Comparison of ENCODE assay signal across 7 worm cellular contexts in the genomic region with DNA sequence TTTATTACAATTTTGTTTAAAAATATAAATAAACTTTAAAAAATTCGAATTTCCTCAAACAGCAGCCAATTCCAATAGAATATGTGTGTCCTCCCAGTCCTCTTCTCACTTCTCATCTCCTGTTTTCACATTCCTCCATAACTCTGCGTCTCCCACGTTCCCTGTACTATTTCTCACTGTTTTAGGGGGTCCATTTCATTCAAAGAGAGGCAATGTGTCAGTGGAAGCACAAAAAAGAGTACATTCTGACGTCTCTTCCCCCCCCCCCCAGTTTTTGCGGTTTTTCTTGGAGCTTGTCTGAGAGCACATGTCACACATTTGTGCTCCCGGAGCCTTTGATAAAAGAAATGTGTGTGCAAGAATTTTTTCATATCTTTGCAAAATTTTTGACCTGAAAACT.
A peak's percentile ranks its signal among the peaks of the same experiment; 100 is the strongest.
TF ChIP-seq lines count a peak whose summit lies in the region.

No protein-coding gene starts in this region.

TF ChIP-seq in whole organism, L1 larva, 84 proteins besides CTCF, POLR2A, EP300 and RAD21 (continues in another document):
- TF ChIP-seq nhr-84 (tag; optimal IDR thresholded peaks at IDR 0.05; lab: Kevin White, UChicago) (no peak), dsc-1 (tag; optimal IDR thresholded peaks at IDR 0.05; lab: Kevin White, UChicago) (peak; percentile 61), efl-1 (optimal IDR thresholded peaks at IDR 0.05; lab: Kevin White, UChicago) (peak; percentile 5 to 12), efl-1 (GFP tag; optimal IDR thresholded peaks at IDR 0.05 in 1 of 2; lab: Kevin White, UChicago) (peak in 1 of 2 experiments; percentile 66), ama-1 (optimal IDR thresholded peaks at IDR 0.05; lab: Kevin White, UChicago) (no peak), isw-1 (GFP tag; IDR thresholded peaks at IDR 0.05; lab: Robert Waterston, UW) (no peak), dpl-1 (GFP tag; optimal IDR thresholded peaks at IDR 0.05; lab: Kevin White, UChicago) (peak in 1 of 3 experiments; percentile 4), lin-35 (GFP tag; optimal IDR thresholded peaks at IDR 0.05; lab: Kevin White, UChicago) (no peak), C04F5.9 (tag; optimal IDR thresholded peaks at IDR 0.05; lab: Kevin White, UChicago) (no peak), fkh-8 (tag; optimal IDR thresholded peaks at IDR 0.05; lab: Kevin White, UChicago) (no peak), snpc-4 (tag; optimal IDR thresholded peaks at IDR 0.05; lab: Kevin White, UChicago) (no peak), ztf-4 (tag; optimal IDR thresholded peaks at IDR 0.05; lab: Kevin White, UChicago) (no peak), unc-98 (GFP tag; IDR thresholded peaks at IDR 0.05; lab: Robert Waterston, UW) (no peak)

TF ChIP-seq in whole organism, L2 larva, 48 proteins besides CTCF, POLR2A, EP300 and RAD21 (continues in another document):
- TF ChIP-seq ztf-4 (tag; optimal IDR thresholded peaks at IDR 0.05; lab: Kevin White, UChicago), result no peak
- TF ChIP-seq fos-1 (tag; optimal IDR thresholded peaks at IDR 0.05; lab: Kevin White, UChicago), result no peak
- peak; percentile 55 for TF ChIP-seq unc-55 (GFP tag; optimal IDR thresholded peaks at IDR 0.05; lab: Kevin White, UChicago)
- peak in 1 of 2 experiments; percentile 30 for TF ChIP-seq lsy-2 (tag; optimal IDR thresholded peaks at IDR 0.05; lab: Kevin White, UChicago)
- no peak for TF ChIP-seq snpc-4 (tag; optimal IDR thresholded peaks at IDR 0.05; lab: Kevin White, UChicago)
- no peak for TF ChIP-seq ceh-82 (tag; optimal IDR thresholded peaks at IDR 0.05; lab: Kevin White, UChicago)
- TF ChIP-seq nhr-6 (tag; optimal IDR thresholded peaks at IDR 0.05; lab: Kevin White, UChicago), result no peak
- TF ChIP-seq nhr-21 (tag; optimal IDR thresholded peaks at IDR 0.05; lab: Kevin White, UChicago), result no peak
- TF ChIP-seq Y55F3AM.14 (GFP tag; optimal IDR thresholded peaks at IDR 0.05; lab: Kevin White, UChicago), result no peak
- no peak for TF ChIP-seq mdl-1 (tag; optimal IDR thresholded peaks at IDR 0.05; lab: Kevin White, UChicago)
- no peak for TF ChIP-seq peb-1 (tag; optimal IDR thresholded peaks at IDR 0.05; lab: Kevin White, UChicago)
- no peak for TF ChIP-seq mab-5 (tag; optimal IDR thresholded peaks at IDR 0.05; lab: Kevin White, UChicago)
- TF ChIP-seq aly-2 (tag; optimal IDR thresholded peaks at IDR 0.05; lab: Kevin White, UChicago), result no peak

TF ChIP-seq in whole organism, L3 larva, 47 proteins besides CTCF, POLR2A, EP300 and RAD21:
- no peak for TF ChIP-seq aly-2 (tag; optimal IDR thresholded peaks at IDR 0.05; lab: Kevin White, UChicago)
- no peak for TF ChIP-seq elt-2 (tag; optimal IDR thresholded peaks at IDR 0.05; lab: Kevin White, UChicago)
- peak; percentile 51 for TF ChIP-seq lin-39 (tag; optimal IDR thresholded peaks at IDR 0.05; lab: Kevin White, UChicago)
- no peak for TF ChIP-seq ceh-16 (tag; optimal IDR thresholded peaks at IDR 0.05; lab: Kevin White, UChicago)
- TF ChIP-seq nhr-43 (tag; optimal IDR thresholded peaks at IDR 0.05; lab: Kevin White, UChicago; ENCODE audit: poor library complexity, severe bottlenecking), result no peak
- no peak for TF ChIP-seq mdl-1 (tag; optimal IDR thresholded peaks at IDR 0.05; lab: Kevin White, UChicago)
- TF ChIP-seq hmg-11 (tag; optimal IDR thresholded peaks at IDR 0.05; lab: Kevin White, UChicago), result no peak
- no peak for TF ChIP-seq mml-1 (tag; optimal IDR thresholded peaks at IDR 0.05; lab: Kevin White, UChicago)
- TF ChIP-seq nfya-1 (tag; optimal IDR thresholded peaks at IDR 0.05; lab: Kevin White, UChicago; ENCODE audit: insufficient read depth), result peak; percentile 47
- no peak for TF ChIP-seq egl-27 (tag; optimal IDR thresholded peaks at IDR 0.05; lab: Kevin White, UChicago)
- TF ChIP-seq sea-2 (GFP tag; optimal IDR thresholded peaks at IDR 0.05; lab: Kevin White, UChicago), result no peak
- TF ChIP-seq egl-5 (tag; optimal IDR thresholded peaks at IDR 0.05; lab: Kevin White, UChicago), result peak; percentile 71
- no peak for TF ChIP-seq unc-39 (tag; optimal IDR thresholded peaks at IDR 0.05; lab: Kevin White, UChicago)

TF ChIP-seq in whole organism, L4 larva, 104 proteins besides CTCF, POLR2A, EP300 and RAD21:
- TF ChIP-seq unc-62 (GFP tag; optimal IDR thresholded peaks at IDR 0.05 in 1 of 2; lab: Kevin White, UChicago), result peak in 1 of 2 experiments; percentile 73
- no peak for TF ChIP-seq unc-62 (tag; optimal IDR thresholded peaks at IDR 0.05; lab: Kevin White, UChicago)
- no peak for TF ChIP-seq tag-97 (GFP tag; IDR thresholded peaks at IDR 0.05; lab: Robert Waterston, UW)
- peak in 1 of 2 experiments; percentile 21 for TF ChIP-seq lsy-2 (tag; optimal IDR thresholded peaks at IDR 0.05; lab: Kevin White, UChicago)
- TF ChIP-seq hmg-1.1 (GFP tag; IDR thresholded peaks at IDR 0.05; lab: Robert Waterston, UW), result 0 out of 2 replicates have a peak, but pooled peaks have one; percentile 43
TF ChIP-seq in whole organism, L4 larva: peak in this region for 3.

TF ChIP-seq in whole organism, late embryonic, 69 proteins besides CTCF, POLR2A, EP300 and RAD21 (continues in another document):
- TF ChIP-seq hlh-6 (tag; optimal IDR thresholded peaks at IDR 0.05; lab: Kevin White, UChicago), result no peak
- TF ChIP-seq tbx-7 (tag; optimal IDR thresholded peaks at IDR 0.05; lab: Kevin White, UChicago), result no peak
- TF ChIP-seq hlh-15 (tag; optimal IDR thresholded peaks at IDR 0.05; lab: Kevin White, UChicago), result no peak
- TF ChIP-seq T23F11.4 (GFP tag; optimal IDR thresholded peaks at IDR 0.05; lab: Kevin White, UChicago), result no peak
- no peak for TF ChIP-seq ref-2 (tag; optimal IDR thresholded peaks at IDR 0.05; lab: Kevin White, UChicago)
- TF ChIP-seq pax-1 (tag; optimal IDR thresholded peaks at IDR 0.05; lab: Kevin White, UChicago), result no peak
- TF ChIP-seq unc-3 (GFP tag; conservative IDR thresholded peaks at IDR 0.05; lab: Robert Waterston, UW), result no peak
- TF ChIP-seq unc-3 (tag; optimal IDR thresholded peaks at IDR 0.05; lab: Kevin White, UChicago), result no peak
- no peak for TF ChIP-seq ceh-24 (tag; optimal IDR thresholded peaks at IDR 0.05; lab: Kevin White, UChicago)
- no peak for TF ChIP-seq tbx-2 (tag; optimal IDR thresholded peaks at IDR 0.05; lab: Kevin White, UChicago)
- TF ChIP-seq pag-3 (tag; optimal IDR thresholded peaks at IDR 0.05; lab: Kevin White, UChicago; ENCODE audit: borderline replicate concordance), result no peak
- TF ChIP-seq rnt-1 (tag; optimal IDR thresholded peaks at IDR 0.05; lab: Kevin White, UChicago), result peak; percentile 83
- no peak for TF ChIP-seq pha-4 (tag; optimal IDR thresholded peaks at IDR 0.05; lab: Kevin White, UChicago)
- no peak for TF ChIP-seq ceh-45 (GFP tag; IDR thresholded peaks at IDR 0.05; lab: Robert Waterston, UW)
- TF ChIP-seq lim-6 (tag; optimal IDR thresholded peaks at IDR 0.05; lab: Kevin White, UChicago), result no peak
- TF ChIP-seq ttx-3 (tag; optimal IDR thresholded peaks at IDR 0.05; lab: Kevin White, UChicago), result no peak

TF ChIP-seq in whole organism, mixed stage, embryonic, 35 proteins besides CTCF, POLR2A, EP300 and RAD21:
- TF ChIP-seq ceh-83 (GFP tag; optimal IDR thresholded peaks at IDR 0.05; lab: Kevin White, UChicago) (no peak), flh-1 (GFP tag; optimal IDR thresholded peaks at IDR 0.05; lab: Kevin White, UChicago) (no peak), lsy-2 (tag; optimal IDR thresholded peaks at IDR 0.05; lab: Kevin White, UChicago) (no peak), sem-2 (GFP tag; optimal IDR thresholded peaks at IDR 0.05; lab: Kevin White, UChicago) (no peak), lin-32 (GFP tag; optimal IDR thresholded peaks at IDR 0.05; lab: Kevin White, UChicago) (no peak), snpc-4 (tag; optimal IDR thresholded peaks at IDR 0.05; lab: Kevin White, UChicago) (no peak), tbx-8 (GFP tag; optimal IDR thresholded peaks at IDR 0.05; lab: Kevin White, UChicago) (peak; percentile 22), pha-4 (tag; optimal IDR thresholded peaks at IDR 0.05; lab: Kevin White, UChicago) (no peak), unc-39 (tag; optimal IDR thresholded peaks at IDR 0.05; lab: Kevin White, UChicago) (no peak), ham-2 (GFP tag; optimal IDR thresholded peaks at IDR 0.05; lab: Kevin White, UChicago) (no peak), mep-1 (tag; optimal IDR thresholded peaks at IDR 0.05; lab: Kevin White, UChicago) (no peak), unc-120 (tag; optimal IDR thresholded peaks at IDR 0.05; lab: Kevin White, UChicago; ENCODE audit: poor library complexity, severe bottlenecking) (peak; percentile 56), bed-3 (GFP tag; optimal IDR thresholded peaks at IDR 0.05; lab: Kevin White, UChicago) (no peak), unc-62 (GFP tag; optimal IDR thresholded peaks at IDR 0.05; lab: Kevin White, UChicago) (peak; percentile 45)
TF ChIP-seq in whole organism, mixed stage, embryonic: peak in this region for 3.

TF ChIP-seq in whole organism, young adult, 124 proteins besides CTCF, POLR2A, EP300 and RAD21:
- TF ChIP-seq nhr-179 (tag; optimal IDR thresholded peaks at IDR 0.05; lab: Kevin White, UChicago) (no peak), hmg-1.2 (GFP tag; IDR thresholded peaks at IDR 0.05; lab: Robert Waterston, UW) (peak; percentile 76), D2030.7 (GFP tag; IDR thresholded peaks at IDR 0.05; lab: Robert Waterston, UW) (no peak), cebp-1 (GFP tag; IDR thresholded peaks at IDR 0.05; lab: Robert Waterston, UW) (no peak), cebp-1 (tag; optimal IDR thresholded peaks at IDR 0.05; lab: Kevin White, UChicago) (peak; percentile 2)
